Fruit fly (Drosophila melanogaster): ENCODE data around the gene CG34241.

- TF ChIP-seq CG11617 (GFP tag; optimal IDR thresholded peaks at IDR 0.05) (no peak), Hr96 (GFP tag; optimal IDR thresholded peaks at IDR 0.05) (no peak), kay (GFP tag; ENCODE audit: borderline replicate concordance) (no peak)
These were observed 21.2 kb downstream of the CG34241 start, which contains the start of gene CG32099 for dm6 chr3L:12149024-12149423.

All from whole organism, adult.